Fruit fly (Drosophila melanogaster): Measurements from ENCODE around the gene ssp3.

ssp3 gene

DNA sequence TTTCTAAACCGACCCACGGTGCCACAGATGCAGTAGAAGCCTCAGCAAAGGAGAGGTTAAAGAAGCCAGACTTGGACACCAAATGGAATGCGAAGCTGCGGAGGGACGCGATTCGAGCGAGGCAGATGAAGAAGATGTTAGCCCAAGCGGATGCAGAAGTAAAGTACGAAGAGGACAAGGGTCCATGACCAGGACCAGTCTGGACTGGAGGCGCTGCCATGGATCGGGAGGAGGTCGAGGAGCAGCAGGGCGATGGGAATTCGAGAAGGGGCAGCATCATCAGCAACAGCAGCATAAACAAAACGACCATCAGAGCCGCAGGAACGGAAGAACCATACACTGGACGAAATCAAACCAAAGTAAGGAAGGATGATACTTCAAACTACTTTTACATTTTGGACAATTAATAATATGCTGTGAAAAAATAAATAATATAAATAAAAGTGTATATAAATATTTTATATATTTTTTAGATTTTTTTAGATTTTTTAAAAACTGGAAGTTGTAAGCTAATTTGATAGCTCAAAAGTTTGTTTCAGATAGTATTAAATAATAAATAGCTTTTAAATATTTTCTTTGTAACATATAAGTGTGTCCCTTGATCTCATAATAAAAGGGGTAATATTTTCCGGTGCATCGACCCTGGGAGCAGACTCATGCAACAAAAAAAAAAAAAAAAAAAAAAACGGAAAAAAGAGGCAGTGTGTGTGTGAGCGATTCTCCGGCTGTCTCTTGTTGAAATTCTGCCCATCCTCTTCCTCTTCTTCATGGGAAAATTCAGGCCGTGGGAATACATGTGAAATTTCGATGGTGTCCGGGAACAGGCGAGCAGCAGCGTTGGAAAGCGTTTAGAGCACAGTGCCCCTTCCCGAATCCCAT is 3.1 kb upstream of the ssp3 start:
- TF ChIP-seq tj (GFP tag; optimal IDR thresholded peaks at IDR 0.05) (no peak), ovo (GFP tag; optimal IDR thresholded peaks at IDR 0.05) (no peak), CG11617 (GFP tag; optimal IDR thresholded peaks at IDR 0.05) (no peak), CG33017 (tag; optimal IDR thresholded peaks at IDR 0.05) (no peak), CG1620 (GFP tag; optimal IDR thresholded peaks at IDR 0.05) (no peak), toe (GFP tag; optimal IDR thresholded peaks at IDR 0.05) (no peak), CG7101 (tag; optimal IDR thresholded peaks at IDR 0.05) (no peak), kay (GFP tag; ENCODE audit: borderline replicate concordance) (no peak), Mnt (GFP tag; optimal IDR thresholded peaks at IDR 0.05) (no peak), cnc (optimal IDR thresholded peaks at IDR 0.05) (no peak), pad (GFP tag; optimal IDR thresholded peaks at IDR 0.05) (no peak), bab1 (GFP tag; optimal IDR thresholded peaks at IDR 0.05) (no peak), CG14711 (tag; optimal IDR thresholded peaks at IDR 0.05) (no peak), Clk (GFP tag; optimal IDR thresholded peaks at IDR 0.05) (no peak), Crg-1 (GFP tag; optimal IDR thresholded peaks at IDR 0.05) (no peak), CG7045 (GFP tag; optimal IDR thresholded peaks at IDR 0.05) (no peak)

DNA sequence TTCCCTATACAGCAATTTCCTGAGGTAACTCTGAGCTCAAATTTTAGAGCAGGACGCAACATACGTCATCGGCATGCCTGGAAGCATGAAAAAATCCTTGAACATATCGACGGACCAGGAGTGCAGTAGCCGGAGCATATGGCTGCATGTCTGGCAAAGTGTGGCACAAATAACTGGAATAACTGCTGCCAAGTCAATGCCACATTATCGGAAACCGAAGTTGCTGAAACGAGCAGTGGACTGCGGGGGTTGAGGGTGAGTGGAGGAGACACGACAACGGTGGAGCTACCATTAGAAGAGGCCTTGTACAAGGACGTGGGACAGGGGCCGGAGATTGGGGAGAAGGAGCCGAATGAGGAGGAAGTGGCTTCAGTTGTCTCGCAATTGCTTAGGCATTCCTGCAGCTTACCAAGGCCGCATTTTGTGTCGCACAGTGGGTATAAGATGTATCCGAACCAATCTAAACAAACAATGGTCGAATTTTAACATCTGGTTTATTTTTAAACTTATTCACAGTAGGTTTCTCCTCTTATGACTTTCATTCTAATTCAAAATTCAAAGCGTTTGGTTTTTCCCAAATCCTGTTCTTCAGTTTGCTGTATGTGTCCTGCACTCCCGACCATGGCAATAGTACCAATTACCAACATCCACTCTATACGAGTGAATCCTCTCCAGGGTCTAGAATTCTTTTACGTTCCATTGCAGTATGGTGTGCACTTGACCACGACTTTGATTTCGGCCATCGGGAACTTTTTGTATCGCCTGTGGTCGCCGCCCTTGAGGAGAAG is 2.2 kb upstream of the ssp3 start, which contains the start of gene CG46304:
TSS of gene CG46304 (plus strand) at position 541 of the 788 bp plus-strand sequence.
- TF ChIP-seq kay (GFP tag; ENCODE audit: borderline replicate concordance) (no peak), CG7045 (GFP tag; optimal IDR thresholded peaks at IDR 0.05) (no peak), CG11617 (GFP tag; optimal IDR thresholded peaks at IDR 0.05) (no peak), CG14711 (tag; optimal IDR thresholded peaks at IDR 0.05) (no peak), CG5204 (GFP tag; optimal IDR thresholded peaks at IDR 0.05) (no peak), bab1 (GFP tag; optimal IDR thresholded peaks at IDR 0.05) (no peak), CG33017 (tag; optimal IDR thresholded peaks at IDR 0.05) (no peak), CG12768 (GFP tag; optimal IDR thresholded peaks at IDR 0.05) (no peak), toe (GFP tag; optimal IDR thresholded peaks at IDR 0.05) (no peak), tj (GFP tag; optimal IDR thresholded peaks at IDR 0.05) (no peak), cnc (optimal IDR thresholded peaks at IDR 0.05) (no peak), Crg-1 (GFP tag; optimal IDR thresholded peaks at IDR 0.05) (no peak), Hr96 (GFP tag; optimal IDR thresholded peaks at IDR 0.05) (no peak), Mnt (GFP tag; optimal IDR thresholded peaks at IDR 0.05) (no peak), CG1620 (GFP tag; optimal IDR thresholded peaks at IDR 0.05) (no peak), Clk (GFP tag; optimal IDR thresholded peaks at IDR 0.05) (no peak), CG7101 (tag; optimal IDR thresholded peaks at IDR 0.05) (no peak), cic (GFP tag; optimal IDR thresholded peaks at IDR 0.05) (no peak)

DNA sequence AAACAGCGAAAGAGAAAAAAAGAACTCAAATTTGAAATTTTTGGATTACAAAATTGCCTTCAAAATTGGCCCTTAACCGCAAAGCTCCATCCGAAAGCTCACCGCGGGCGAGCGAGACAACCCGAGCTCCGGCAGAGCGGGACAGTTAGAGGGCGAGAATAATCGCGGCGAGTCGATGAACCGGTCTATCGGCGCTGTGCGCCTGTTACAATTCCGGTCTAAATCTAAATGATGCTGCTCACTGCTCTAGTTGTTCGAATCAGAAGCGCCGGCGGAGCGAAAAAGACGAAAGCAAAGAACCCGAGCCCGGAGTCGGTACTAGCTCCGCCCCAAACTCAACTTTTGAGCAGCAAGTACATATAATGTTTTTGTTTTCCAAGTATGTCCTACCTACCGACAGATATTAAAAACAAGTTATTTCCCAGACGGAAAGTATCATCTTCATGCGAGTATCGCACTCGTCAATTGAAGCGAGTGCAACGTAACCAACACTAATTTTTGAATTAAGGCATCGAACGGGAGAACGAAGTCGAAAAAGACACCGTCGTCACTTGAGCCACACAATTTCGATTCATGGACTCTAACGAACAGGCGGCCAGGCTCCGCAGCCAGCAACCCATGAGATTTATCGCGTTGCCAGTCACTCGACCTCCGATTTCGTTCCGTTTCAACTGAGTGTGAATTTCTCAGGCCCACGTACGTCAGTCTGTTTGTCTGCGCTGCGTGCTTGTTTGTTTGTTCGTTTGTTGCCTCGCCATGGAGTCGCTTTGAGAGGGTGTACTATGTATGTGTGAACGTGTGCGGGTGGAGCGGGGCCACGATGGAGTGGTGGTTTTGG is 634 bp upstream of the ssp3 start:
- TF ChIP-seq CG7045 (GFP tag; optimal IDR thresholded peaks at IDR 0.05) (no peak), CG1620 (GFP tag; optimal IDR thresholded peaks at IDR 0.05) (peak; percentile 21), toe (GFP tag; optimal IDR thresholded peaks at IDR 0.05) (peak; percentile 23), Clk (GFP tag; optimal IDR thresholded peaks at IDR 0.05) (no peak), kay (GFP tag; ENCODE audit: borderline replicate concordance) (no peak), Mnt (GFP tag; optimal IDR thresholded peaks at IDR 0.05) (no peak), pad (GFP tag; optimal IDR thresholded peaks at IDR 0.05) (peak; percentile 36), ovo (GFP tag; optimal IDR thresholded peaks at IDR 0.05) (no peak), CG12768 (GFP tag; optimal IDR thresholded peaks at IDR 0.05) (peak; percentile 66), cic (GFP tag; optimal IDR thresholded peaks at IDR 0.05) (peak; percentile 50), Crg-1 (GFP tag; optimal IDR thresholded peaks at IDR 0.05) (no peak), bab1 (GFP tag; optimal IDR thresholded peaks at IDR 0.05) (peak; percentile 21), CG5204 (GFP tag; optimal IDR thresholded peaks at IDR 0.05) (no peak), tj (GFP tag; optimal IDR thresholded peaks at IDR 0.05) (peak; percentile 52), CG11617 (GFP tag; optimal IDR thresholded peaks at IDR 0.05) (no peak), Hr96 (GFP tag; optimal IDR thresholded peaks at IDR 0.05) (no peak)

DNA sequence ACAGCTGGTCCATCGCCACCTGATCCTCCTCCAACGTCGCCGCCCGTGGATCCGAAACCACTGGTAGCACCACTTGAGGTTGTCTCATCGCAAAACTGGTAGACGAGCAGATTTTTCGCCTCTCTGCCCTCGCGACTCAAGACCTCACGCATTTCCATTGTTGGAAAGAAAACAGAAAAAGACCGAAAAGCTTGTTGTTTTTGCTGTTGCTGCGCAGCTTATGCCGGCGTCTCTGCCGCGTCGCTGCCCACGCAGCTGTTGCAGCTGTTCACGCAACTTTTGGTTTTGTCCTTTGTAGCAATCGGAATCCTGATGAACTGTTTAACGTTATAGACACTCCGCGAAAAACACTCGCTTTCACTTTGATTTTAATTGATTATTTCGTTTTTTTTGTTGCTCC is 451 bp downstream of the ssp3 start:
- TF ChIP-seq CG12768 (GFP tag; optimal IDR thresholded peaks at IDR 0.05), result no peak
- no peak for TF ChIP-seq bab1 (GFP tag; optimal IDR thresholded peaks at IDR 0.05)
- no peak for TF ChIP-seq kay (GFP tag; ENCODE audit: borderline replicate concordance)
- TF ChIP-seq cnc (optimal IDR thresholded peaks at IDR 0.05), result peak in 1 of 2 experiments; percentile 22

DNA sequence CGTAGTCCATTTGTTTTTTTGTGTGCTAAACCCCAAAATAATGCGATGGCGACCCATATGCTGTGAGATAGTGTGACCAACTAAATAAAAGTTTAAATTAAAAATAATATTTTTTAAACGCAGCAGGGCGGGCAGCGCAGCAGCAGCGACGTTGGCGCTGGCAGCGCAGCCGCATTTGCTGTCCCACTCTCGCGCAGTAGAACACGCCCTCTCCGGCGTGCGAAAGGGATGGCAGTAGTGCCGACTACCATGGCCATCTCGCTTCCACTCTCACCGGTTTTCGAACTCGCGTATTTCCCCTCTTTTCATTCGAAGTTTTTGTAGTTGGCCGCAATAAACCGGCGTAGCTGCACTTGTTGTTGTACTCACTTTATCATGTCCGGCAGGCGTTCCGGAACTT is 7.7 kb downstream of the ssp3 start:
- TF ChIP-seq Crg-1 (GFP tag; optimal IDR thresholded peaks at IDR 0.05) (no peak), pad (GFP tag; optimal IDR thresholded peaks at IDR 0.05) (peak; percentile 100), CG1620 (GFP tag; optimal IDR thresholded peaks at IDR 0.05) (no peak), CG12768 (GFP tag; optimal IDR thresholded peaks at IDR 0.05) (no peak), kay (GFP tag; ENCODE audit: borderline replicate concordance) (no peak), cnc (optimal IDR thresholded peaks at IDR 0.05) (no peak), CG33017 (tag; optimal IDR thresholded peaks at IDR 0.05) (no peak), Mnt (GFP tag; optimal IDR thresholded peaks at IDR 0.05) (no peak), cic (GFP tag; optimal IDR thresholded peaks at IDR 0.05) (peak; percentile 2), Hr96 (GFP tag; optimal IDR thresholded peaks at IDR 0.05) (no peak), CG5204 (GFP tag; optimal IDR thresholded peaks at IDR 0.05) (no peak), CG14711 (tag; optimal IDR thresholded peaks at IDR 0.05) (no peak), Clk (GFP tag; optimal IDR thresholded peaks at IDR 0.05) (peak; percentile 39), CG11617 (GFP tag; optimal IDR thresholded peaks at IDR 0.05) (no peak)
